Worm (Caenorhabditis elegans) whole organism, L4 larva: ENCODE data around the gene zig-2.

Experiments
- R02D3.7 ChIP-seq: fragments of 150-350 bp; sonication (generic microtip); optimal IDR thresholded peaks from 3 replicates; lab custom pipeline; 2014; ENCODE audit warnings: missing biosample characterization, missing genetic modification characterization
- ZK546.5 ChIP-seq, 2 experiments: sonication (generic microtip); optimal IDR thresholded peaks; 2 replicates each; lab custom pipeline; 2017; ENCODE audit warnings: missing biosample characterization in 2 of 2, missing genetic modification characterization in 2 of 2
- duxl-1 ChIP-seq: sonication (generic microtip); optimal IDR thresholded peaks from 2 replicates; lab custom pipeline; 2016; ENCODE audit warnings: mild to moderate bottlenecking, missing genetic modification characterization, moderate library complexity, missing compliant biosample characterization; ENCODE audit not compliant: poor library complexity
- fkh-10 ChIP-seq: fragments of 150-350 bp; optimal IDR thresholded peaks from 2 replicates; lab custom pipeline; 2014; ENCODE audit warnings: missing biosample characterization, missing genetic modification reagents, missing genetic modification characterization
- lsy-2 ChIP-seq, 2 experiments: fragments of 150-350 bp in 1 of 2; sonication (generic microtip) in 1 of 2; optimal IDR thresholded peaks; 2 replicates each; lab custom pipeline; 2014 to 2017; ENCODE audit warnings: missing biosample characterization in 2 of 2, missing genetic modification characterization in 2 of 2
- unc-62 ChIP-seq, 3 experiments: fragments of 150-350 bp in 1 of 3; sonication (generic microtip); optimal IDR thresholded peaks in 2 of 3; peaks in 1 of 3; 1 replicate in 1 of 3; 2 replicates in 2 of 3; lab custom pipeline; 2014 to 2017; ENCODE audit warnings: missing biosample characterization in 3 of 3, missing genetic modification characterization in 3 of 3, missing genetic modification reagents in 3 of 3, missing genotype in 1 of 3

- TF ChIP-seq lsy-2 (tag; optimal IDR thresholded peaks at IDR 0.05; lab: Kevin White, UChicago): no peak
- TF ChIP-seq unc-62 (GFP tag; optimal IDR thresholded peaks at IDR 0.05 in 1 of 2; lab: Kevin White, UChicago): no peak
- no peak for TF ChIP-seq unc-62 (tag; optimal IDR thresholded peaks at IDR 0.05; lab: Kevin White, UChicago)
- TF ChIP-seq fkh-10 (GFP tag; lab: Kevin White, UChicago): no peak
- TF ChIP-seq ZK546.5 (tag; optimal IDR thresholded peaks at IDR 0.05; lab: Kevin White, UChicago): no peak
- TF ChIP-seq duxl-1 (tag; lab: Kevin White, UChicago): no peak
- no peak for TF ChIP-seq R02D3.7 (tag; lab: Kevin White, UChicago)
Measured at ce11 chrX:12365388-12365787, 24.1 kb upstream of the zig-2 start, which contains the start of gene F19H6.4.
